Worm (Caenorhabditis elegans): ENCODE data around the gene lgc-14.

- TF ChIP-seq mls-2 (tag; optimal IDR thresholded peaks at IDR 0.05) (no peak), elt-3 (tag; optimal IDR thresholded peaks at IDR 0.05) (no peak), unc-120 (tag; optimal IDR thresholded peaks at IDR 0.05; ENCODE audit: poor library complexity, severe bottlenecking) (no peak), pha-4 (tag; optimal IDR thresholded peaks at IDR 0.05) (no peak), hlh-1 (tag; optimal IDR thresholded peaks at IDR 0.05) (no peak), sptf-1 (tag; optimal IDR thresholded peaks at IDR 0.05) (no peak), nhr-76 (tag; optimal IDR thresholded peaks at IDR 0.05) (no peak), ham-2 (GFP tag; optimal IDR thresholded peaks at IDR 0.05) (no peak)
Observed at ce11 chrX:12154055-12154898, 43.0 kb downstream of the lgc-14 start, which contains the start of gene mfsd-11.

Data from whole organism, mixed stage, embryonic.